Worm (Caenorhabditis elegans) whole organism, early embryonic: ENCODE data around the gene col-156.

ENCODE experiments used
- B0310.2 ChIP-seq: sonication (generic microtip); optimal IDR thresholded peaks from 2 replicates; lab custom pipeline; 2016; ENCODE audit warnings: mild to moderate bottlenecking, missing genetic modification characterization, missing compliant biosample characterization
- F13C5.2 ChIP-seq: sonication (generic microtip); optimal IDR thresholded peaks from 2 replicates; lab custom pipeline; 2017; ENCODE audit warnings: mild to moderate bottlenecking, missing genetic modification characterization, inconsistent platforms, missing compliant biosample characterization
- aly-1 ChIP-seq: sonication (generic microtip); optimal IDR thresholded peaks from 2 replicates; lab custom pipeline; 2016; ENCODE audit warnings: missing genetic modification characterization, missing compliant biosample characterization
- ama-1 ChIP-seq: fragments of 150-350 bp; optimal IDR thresholded peaks from 2 replicates; lab custom pipeline; 2014
- ceh-13 ChIP-seq: fragments of 200-800 bp; sonication (Bioruptor generic); optimal IDR thresholded peaks from 2 replicates; lab custom pipeline; 2018; ENCODE audit warnings: mild to moderate bottlenecking, missing genetic modification characterization, missing compliant biosample characterization
- ceh-36 ChIP-seq: sonication (generic microtip); optimal IDR thresholded peaks from 2 replicates; lab custom pipeline; 2016; ENCODE audit warnings: missing genetic modification characterization, inconsistent platforms, missing compliant biosample characterization
- ets-7 ChIP-seq: sonication (generic microtip); optimal IDR thresholded peaks from 2 replicates; lab custom pipeline; 2016; ENCODE audit warnings: missing genotype, missing genetic modification characterization, missing compliant biosample characterization
- flt-1 ChIP-seq: fragments of 200-800 bp; sonication (Bioruptor generic); IDR thresholded peaks from 2 replicates; pipeline ENCODE4 v1.3.6; 2022; ENCODE audit warnings: missing genetic modification characterization, missing compliant biosample characterization
- hmbx-1 ChIP-seq: sonication (generic microtip); optimal IDR thresholded peaks from 2 replicates; lab custom pipeline; 2016; ENCODE audit warnings: mild to moderate bottlenecking, missing genetic modification characterization, missing compliant biosample characterization
- hmg-4 ChIP-seq: fragments of 200-800 bp; sonication (Bioruptor generic); optimal IDR thresholded peaks from 2 replicates; lab custom pipeline; 2018; ENCODE audit warnings: mild to moderate bottlenecking, missing genetic modification characterization, missing compliant biosample characterization
- hnd-1 ChIP-seq: sonication (generic microtip); optimal IDR thresholded peaks from 2 replicates; lab custom pipeline; 2016; ENCODE audit warnings: missing genetic modification characterization, missing compliant biosample characterization
- pes-1 ChIP-seq: fragments of 200-800 bp; sonication (Bioruptor generic); IDR thresholded peaks from 2 replicates; pipeline ENCODE4 v1.3.6; 2022; ENCODE audit warnings: missing genetic modification reagents, missing genetic modification characterization, missing compliant biosample characterization
- scrt-1 ChIP-seq: fragments of 200-800 bp; sonication (Bioruptor generic); IDR thresholded peaks from 2 replicates; pipeline ENCODE4 v1.3.6; 2022; ENCODE audit warnings: missing genetic modification characterization, missing compliant biosample characterization
- sea-1 ChIP-seq: fragments of 200-800 bp; sonication (Bioruptor generic); conservative IDR thresholded peaks from 2 replicates; pipeline ENCODE4 v1.3.6; 2022; ENCODE audit warnings: missing genetic modification characterization, missing compliant biosample characterization
- tbx-11 ChIP-seq: fragments of 200-800 bp; sonication (Bioruptor generic); IDR thresholded peaks from 2 replicates; pipeline ENCODE4 v1.3.6; 2022; ENCODE audit warnings: missing genetic modification characterization, missing compliant biosample characterization
- tbx-37 ChIP-seq: fragments of 200-800 bp; sonication (Bioruptor generic); conservative IDR thresholded peaks from 2 replicates; pipeline ENCODE4 v1.3.6; 2022; ENCODE audit warnings: missing genetic modification reagents, missing genetic modification characterization, missing compliant biosample characterization
- tra-4 ChIP-seq: sonication (generic microtip); optimal IDR thresholded peaks from 2 replicates; lab custom pipeline; 2017; ENCODE audit warnings: missing genetic modification characterization, missing compliant biosample characterization

The col-156 gene

ce11 chrV:11424565-11424964 is 25.6 kb downstream of the col-156 start, which contains the start of gene T26H10.2:
Gene T26H10.2 (minus strand): TSS chrV:11424665.
- TF ChIP-seq tra-4: no peak
- TF ChIP-seq hnd-1 (tag; lab: Kevin White, UChicago): no peak

DNA sequence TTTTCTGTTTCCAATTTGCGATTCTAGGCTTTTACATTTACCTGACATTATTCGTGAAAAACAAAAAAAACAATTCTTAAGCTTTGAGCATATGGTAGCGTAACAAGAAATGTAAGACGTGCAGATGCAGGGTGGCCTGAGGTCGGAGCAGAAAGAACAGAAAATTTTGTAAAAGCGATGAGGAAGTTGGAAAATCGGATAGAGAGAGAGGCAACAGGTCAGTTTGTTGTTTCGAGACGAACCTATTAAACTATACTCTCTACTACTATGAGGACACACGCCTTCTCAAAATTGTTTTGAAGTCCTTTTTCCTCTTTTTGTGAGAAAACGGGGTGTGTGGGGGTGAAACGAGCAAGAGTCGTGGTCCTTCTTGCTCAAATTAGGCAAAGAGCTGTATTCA is 28.6 kb downstream of the col-156 start, which contains the start of gene des-2:
TSS of gene des-2 (minus strand) at position 101 of the 400 bp plus-strand sequence.
- TF ChIP-seq hmg-4 (GFP tag; lab: Kevin White, UChicago) (no peak), ama-1 (lab: Kevin White, UChicago) (no peak), ceh-13 (GFP tag; lab: Kevin White, UChicago) (no peak), pes-1 (GFP tag; lab: Robert Waterston, UW) (no peak), hmbx-1 (no peak), B0310.2 (tag; lab: Kevin White, UChicago) (no peak), tbx-37 (no peak), tra-4 (no peak), ets-7 (tag; lab: Kevin White, UChicago) (no peak), hnd-1 (tag; lab: Kevin White, UChicago) (no peak), tbx-11 (no peak), sea-1 (GFP tag; lab: Robert Waterston, UW) (no peak), F13C5.2 (no peak), ceh-36 (tag; lab: Kevin White, UChicago) (no peak), aly-1 (tag; lab: Kevin White, UChicago) (no peak)

DNA sequence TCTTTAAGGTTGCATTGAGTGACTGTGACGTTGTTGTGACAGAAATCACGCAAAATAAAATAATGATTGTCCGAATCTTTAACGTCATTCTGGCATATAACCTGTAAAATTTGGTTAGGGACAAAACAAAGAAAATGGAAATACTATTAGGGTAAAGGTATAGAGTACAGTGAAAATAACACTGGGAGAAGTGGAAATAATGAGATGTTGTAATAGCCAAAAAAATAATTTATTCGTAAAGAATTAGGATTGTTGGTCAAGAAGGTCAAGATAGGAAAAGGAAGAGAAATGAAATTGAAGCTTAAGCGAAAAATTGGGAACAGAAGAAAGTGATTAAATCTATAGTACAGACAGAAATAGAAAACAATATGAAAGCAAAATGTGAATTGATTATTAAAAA is 35.1 kb downstream of the col-156 start, which contains the start of gene deg-3:
TSS of gene deg-3 (minus strand) at position 101 of the 400 bp plus-strand sequence.
- no peak for TF ChIP-seq hmg-4 (GFP tag; lab: Kevin White, UChicago)
- TF ChIP-seq tbx-11: no peak
- no peak for TF ChIP-seq hmbx-1
- no peak for TF ChIP-seq hnd-1 (tag; lab: Kevin White, UChicago)

- TF ChIP-seq aly-1 (tag; lab: Kevin White, UChicago) (no peak), tbx-11 (no peak), pes-1 (GFP tag; lab: Robert Waterston, UW) (no peak), hmg-4 (GFP tag; lab: Kevin White, UChicago) (no peak), flt-1 (GFP tag; lab: Robert Waterston, UW) (no peak)
Observed at ce11 chrV:11412125-11412524, 38.0 kb downstream of the col-156 start.

ce11 chrV:11410902-11411561 is 39.1 kb downstream of the col-156 start, which contains the start of the genes K03B8.8 and grl-3:
Gene K03B8.8 (minus strand): TSS chrV:11411002.
Gene grl-3 (plus strand): TSS chrV:11411511.
- no peak for TF ChIP-seq tbx-11
- no peak for TF ChIP-seq ama-1 (lab: Kevin White, UChicago)
- TF ChIP-seq ceh-13 (GFP tag; lab: Kevin White, UChicago): no peak
- no peak for TF ChIP-seq F13C5.2
- no peak for TF ChIP-seq B0310.2 (tag; lab: Kevin White, UChicago)
- TF ChIP-seq pes-1 (GFP tag; lab: Robert Waterston, UW): no peak
- TF ChIP-seq hmg-4 (GFP tag; lab: Kevin White, UChicago): no peak
- no peak for TF ChIP-seq hmbx-1
- no peak for TF ChIP-seq scrt-1 (GFP tag; lab: Robert Waterston, UW)
- no peak for TF ChIP-seq ceh-36 (tag; lab: Kevin White, UChicago)
- TF ChIP-seq aly-1 (tag; lab: Kevin White, UChicago): no peak
- no peak for TF ChIP-seq hnd-1 (tag; lab: Kevin White, UChicago)
- no peak for TF ChIP-seq flt-1 (GFP tag; lab: Robert Waterston, UW)

DNA sequence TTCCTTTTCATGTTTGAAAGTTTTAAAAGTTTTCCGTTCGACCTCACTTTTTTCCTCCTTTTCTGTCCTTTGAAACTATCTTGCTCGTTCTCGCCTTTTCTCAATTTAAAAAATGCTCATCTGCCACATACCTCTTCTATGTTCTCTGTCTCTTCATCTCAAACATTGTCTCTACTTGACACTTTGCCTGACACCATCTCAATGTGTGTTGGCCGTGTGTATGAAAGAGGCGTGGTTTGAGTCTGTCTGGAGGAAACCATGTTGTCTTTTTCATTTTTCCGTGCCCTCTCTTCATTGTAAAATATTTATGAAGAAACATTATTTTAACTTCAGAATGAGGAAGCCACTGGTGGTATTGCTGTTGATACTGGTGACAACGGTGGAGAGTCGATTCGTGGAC is 42.9 kb downstream of the col-156 start, which contains the start of gene K03B8.6:
TSS of gene K03B8.6 (plus strand) at position 334 of the 400 bp plus-strand sequence.
- no peak for TF ChIP-seq hmg-4 (GFP tag; lab: Kevin White, UChicago)
- TF ChIP-seq hnd-1 (tag; lab: Kevin White, UChicago): no peak
- no peak for TF ChIP-seq tbx-37
- no peak for TF ChIP-seq flt-1 (GFP tag; lab: Robert Waterston, UW)
- no peak for TF ChIP-seq pes-1 (GFP tag; lab: Robert Waterston, UW)
- no peak for TF ChIP-seq sea-1 (GFP tag; lab: Robert Waterston, UW)
- TF ChIP-seq B0310.2 (tag; lab: Kevin White, UChicago): no peak
- TF ChIP-seq aly-1 (tag; lab: Kevin White, UChicago): no peak
- TF ChIP-seq ets-7 (tag; lab: Kevin White, UChicago): no peak
- no peak for TF ChIP-seq ama-1 (lab: Kevin White, UChicago)
- TF ChIP-seq ceh-36 (tag; lab: Kevin White, UChicago): no peak
- no peak for TF ChIP-seq hmbx-1

- TF ChIP-seq ceh-13 (GFP tag; lab: Kevin White, UChicago) (no peak), F13C5.2 (no peak), tbx-37 (no peak), sea-1 (GFP tag; lab: Robert Waterston, UW) (no peak), hnd-1 (tag; lab: Kevin White, UChicago) (no peak), hmg-4 (GFP tag; lab: Kevin White, UChicago) (no peak), ceh-36 (tag; lab: Kevin White, UChicago) (no peak), tra-4 (no peak), scrt-1 (GFP tag; lab: Robert Waterston, UW) (no peak), B0310.2 (tag; lab: Kevin White, UChicago) (no peak), ama-1 (lab: Kevin White, UChicago) (no peak), hmbx-1 (no peak), ets-7 (tag; lab: Kevin White, UChicago) (no peak)
Observed at ce11 chrV:11403702-11404101, 46.5 kb downstream of the col-156 start.

DNA sequence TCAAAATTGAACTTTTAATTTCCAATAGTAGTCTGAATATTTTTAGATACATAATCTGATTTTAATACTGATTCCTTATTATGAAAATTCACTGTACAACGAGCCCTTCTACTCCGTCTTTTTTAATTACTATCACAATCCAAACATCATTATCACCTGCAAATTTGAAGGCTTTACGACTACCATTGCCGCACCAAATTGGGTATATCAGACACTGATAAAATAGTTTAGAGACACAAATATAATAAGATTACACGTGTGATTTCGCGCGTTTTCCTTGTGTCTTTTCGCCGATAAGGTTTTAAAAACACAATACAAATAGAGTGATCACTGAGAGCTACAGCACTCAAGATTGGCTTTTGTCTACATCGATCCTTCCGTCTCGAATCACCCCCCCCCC is 47.1 kb downstream of the col-156 start:
- TF ChIP-seq ceh-13 (GFP tag; lab: Kevin White, UChicago): no peak
- no peak for TF ChIP-seq ama-1 (lab: Kevin White, UChicago)
